Worm (Caenorhabditis elegans): ENCODE measurements around the gene B0035.15.

B0035.15 gene

DNA sequence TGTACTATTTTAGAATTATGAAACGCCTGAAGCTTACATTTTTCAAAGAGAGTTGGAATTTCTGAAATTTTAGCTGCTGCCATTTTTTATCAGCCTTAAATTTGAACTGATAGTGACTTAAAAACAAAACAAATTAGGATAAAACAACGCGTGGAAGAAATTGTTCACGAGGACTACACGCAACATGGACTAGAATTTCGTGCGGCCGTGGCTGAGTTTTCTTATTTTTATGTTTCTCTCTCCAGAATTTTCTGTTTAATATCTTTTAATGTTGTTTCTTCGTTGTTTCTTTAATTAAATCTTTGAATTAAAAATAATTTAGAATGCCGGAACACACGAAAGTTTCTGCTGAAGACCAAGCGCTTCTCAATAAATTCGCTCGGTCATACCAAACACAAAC, 16.8 kb upstream of the B0035.15 start, which contains the start of the genes B0035.3, B0035.22 and pfd-4 (continued):
- TF ChIP-seq dmd-4 (tag; optimal IDR thresholded peaks at IDR 0.05; ENCODE audit: borderline replicate concordance) (no peak), sox-4 (tag; optimal IDR thresholded peaks at IDR 0.05) (no peak), unc-42 (tag; optimal IDR thresholded peaks at IDR 0.05) (peak; percentile 61), ceh-30 (tag; optimal IDR thresholded peaks at IDR 0.05) (no peak), syd-9 (tag; optimal IDR thresholded peaks at IDR 0.05) (no peak), C08G9.2 (tag; optimal IDR thresholded peaks at IDR 0.05) (peak; percentile 87), pat-9 (tag; optimal IDR thresholded peaks at IDR 0.05) (no peak), tbx-7 (tag; optimal IDR thresholded peaks at IDR 0.05) (peak; percentile 79), pha-2 (tag; optimal IDR thresholded peaks at IDR 0.05) (no peak), npax-4 (tag; optimal IDR thresholded peaks at IDR 0.05) (no peak), lin-11 (tag; optimal IDR thresholded peaks at IDR 0.05) (no peak), ceh-31 (tag; optimal IDR thresholded peaks at IDR 0.05) (peak; percentile 88), ceh-18 (tag; optimal IDR thresholded peaks at IDR 0.05) (no peak), ref-2 (tag; optimal IDR thresholded peaks at IDR 0.05) (peak; percentile 80), hlh-6 (tag; optimal IDR thresholded peaks at IDR 0.05) (no peak), pha-4 (tag; optimal IDR thresholded peaks at IDR 0.05) (no peak), K02D7.2 (tag; optimal IDR thresholded peaks at IDR 0.05) (no peak), mec-3 (tag; optimal IDR thresholded peaks at IDR 0.05; ENCODE audit: borderline replicate concordance) (no peak), ceh-34 (tag; optimal IDR thresholded peaks at IDR 0.05) (no peak), odd-2 (tag; optimal IDR thresholded peaks at IDR 0.05) (no peak), lim-6 (tag; optimal IDR thresholded peaks at IDR 0.05) (peak; percentile 23), ceh-48 (tag; optimal IDR thresholded peaks at IDR 0.05) (no peak), ets-4 (tag; optimal IDR thresholded peaks at IDR 0.05) (peak; percentile 84), unc-3 (GFP tag; conservative IDR thresholded peaks at IDR 0.05) (no peak), unc-3 (tag; optimal IDR thresholded peaks at IDR 0.05) (no peak), ceh-45 (GFP tag; IDR thresholded peaks at IDR 0.05) (no peak), unc-55 (GFP tag; optimal IDR thresholded peaks at IDR 0.05) (no peak), hlh-8 (tag; optimal IDR thresholded peaks at IDR 0.05) (peak; percentile 47), hlh-30 (tag; optimal IDR thresholded peaks at IDR 0.05; ENCODE audit: insufficient read depth) (no peak), fkh-10 (GFP tag; optimal IDR thresholded peaks at IDR 0.05) (no peak), K09A11.1 (tag; optimal IDR thresholded peaks at IDR 0.05; ENCODE audit: insufficient read depth) (no peak), pros-1 (tag; optimal IDR thresholded peaks at IDR 0.05) (no peak), hlh-13 (GFP tag; optimal IDR thresholded peaks at IDR 0.05) (no peak), ceh-14 (tag; optimal IDR thresholded peaks at IDR 0.05) (no peak), elt-4 (tag; optimal IDR thresholded peaks at IDR 0.05) (no peak), zip-5 (tag; optimal IDR thresholded peaks at IDR 0.05) (peak; percentile 61), unc-86 (tag; optimal IDR thresholded peaks at IDR 0.05) (no peak), ceh-22 (tag; optimal IDR thresholded peaks at IDR 0.05) (no peak), fax-1 (tag; optimal IDR thresholded peaks at IDR 0.05) (no peak), ztf-16 (tag; optimal IDR thresholded peaks at IDR 0.05) (no peak), pag-3 (tag; optimal IDR thresholded peaks at IDR 0.05; ENCODE audit: borderline replicate concordance) (no peak), eyg-1 (tag; optimal IDR thresholded peaks at IDR 0.05) (no peak), ceh-24 (tag; optimal IDR thresholded peaks at IDR 0.05) (no peak), madf-2 (tag; optimal IDR thresholded peaks at IDR 0.05) (no peak), dve-1 (tag; optimal IDR thresholded peaks at IDR 0.05) (no peak), rnt-1 (tag; optimal IDR thresholded peaks at IDR 0.05) (peak; percentile 53), T23F11.4 (GFP tag; optimal IDR thresholded peaks at IDR 0.05) (no peak), C38D4.7 (GFP tag; optimal IDR thresholded peaks at IDR 0.05) (no peak)
